Fruit fly (Drosophila melanogaster): ENCODE results near the gene CG1316.

CG1316 gene

DNA sequence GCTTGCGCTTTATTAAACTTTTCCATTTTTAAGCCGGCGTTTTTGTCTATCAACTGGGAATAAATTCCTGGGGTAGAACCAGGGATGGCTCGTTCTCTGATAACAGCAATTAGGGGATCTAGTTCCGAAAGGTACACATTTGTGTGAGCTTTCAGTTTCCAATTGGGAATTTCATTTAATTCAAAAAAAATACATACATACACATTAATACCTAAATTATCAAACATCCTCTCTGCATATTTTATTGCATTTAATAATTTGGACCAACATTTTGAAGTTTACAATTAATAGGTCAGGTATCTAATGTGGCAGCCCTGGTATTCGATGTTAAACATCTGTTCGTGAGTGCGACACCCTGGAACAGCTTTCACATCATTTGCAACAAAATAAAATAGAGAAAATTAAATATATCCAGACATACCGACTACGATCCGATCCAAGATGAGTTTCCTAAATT lies 24.5 kb upstream of the CG1316 start, which contains the start of the genes CG15011 and CG1309 (continued):
- TF ChIP-seq CG6854 (GFP tag; optimal IDR thresholded peaks at IDR 0.05) = no peak
- no peak for TF ChIP-seq MTF-1 (GFP tag; optimal IDR thresholded peaks at IDR 0.05; ENCODE audit: borderline replicate concordance)
- TF ChIP-seq CG9797 (GFP tag; optimal IDR thresholded peaks at IDR 0.05) = peak; percentile 32
- TF ChIP-seq wek (GFP tag; optimal IDR thresholded peaks at IDR 0.05) = no peak
- TF ChIP-seq CG1603 (tag; optimal IDR thresholded peaks at IDR 0.05) = peak; percentile 88
- TF ChIP-seq CG11723 (GFP tag; optimal IDR thresholded peaks at IDR 0.05) = peak; percentile 23
- peak; percentile 76 for TF ChIP-seq Ada2b (GFP tag; IDR thresholded peaks at IDR 0.05)
- peak; percentile 60 for TF ChIP-seq CG16815 (GFP tag; optimal IDR thresholded peaks at IDR 0.05)
- TF ChIP-seq slbo (GFP tag; IDR thresholded peaks at IDR 0.05) = peak; percentile 90
- TF ChIP-seq CG10979 (tag; optimal IDR thresholded peaks at IDR 0.05) = peak; percentile 81
- peak; percentile 55 for TF ChIP-seq Scr (GFP tag; IDR thresholded peaks at IDR 0.05; ENCODE audit: partially characterized antibody)
- peak; percentile 84 for TF ChIP-seq CG11504 (tag; optimal IDR thresholded peaks at IDR 0.05)
- peak; percentile 12 for TF ChIP-seq ac (GFP tag; optimal IDR thresholded peaks at IDR 0.05)
- TF ChIP-seq CG13123 (GFP tag; optimal IDR thresholded peaks at IDR 0.05) = peak; percentile 82
- peak; percentile 79 for TF ChIP-seq Nf-YC (tag; optimal IDR thresholded peaks at IDR 0.05)
- TF ChIP-seq CG6683 (GFP tag; optimal IDR thresholded peaks at IDR 0.05) = peak; percentile 49
- TF ChIP-seq ftz-f1 (GFP tag; optimal IDR thresholded peaks at IDR 0.05) = no peak
- peak; percentile 37 for TF ChIP-seq CG17802 (tag; optimal IDR thresholded peaks at IDR 0.05)
- TF ChIP-seq insv (GFP tag; optimal IDR thresholded peaks at IDR 0.05) = peak; percentile 21 to 84
- TF ChIP-seq CTCF (GFP tag; optimal IDR thresholded peaks at IDR 0.05) = no peak
- TF ChIP-seq CG4424 (GFP tag; optimal IDR thresholded peaks at IDR 0.05) = peak; percentile 86
- peak; percentile 26 for TF ChIP-seq CG15073 (GFP tag; optimal IDR thresholded peaks at IDR 0.05)
- peak; percentile 60 for TF ChIP-seq nom (GFP tag; optimal IDR thresholded peaks at IDR 0.05)
- TF ChIP-seq Fer2 (tag; optimal IDR thresholded peaks at IDR 0.05) = peak; percentile 78
- no peak for TF ChIP-seq pita (GFP tag; optimal IDR thresholded peaks at IDR 0.05)
- peak; percentile 67 for TF ChIP-seq CG12104 (GFP tag; optimal IDR thresholded peaks at IDR 0.05)
- TF ChIP-seq scrt (GFP tag; optimal IDR thresholded peaks at IDR 0.05) = peak; percentile 65
- TF ChIP-seq Nf-YA (GFP tag; IDR thresholded peaks at IDR 0.05) = no peak
- peak; percentile 72 to 87 for TF ChIP-seq crp (GFP tag; optimal IDR thresholded peaks at IDR 0.05)
- TF ChIP-seq rib (GFP tag; IDR thresholded peaks at IDR 0.05) = 0 out of 2 replicates have a peak, but pooled peaks have one; percentile 35
- peak; percentile 40 for TF ChIP-seq CG8281 (tag; optimal IDR thresholded peaks at IDR 0.05)
- TF ChIP-seq row (GFP tag; IDR thresholded peaks at IDR 0.05) = peak; percentile 98
- TF ChIP-seq CG14860 (GFP tag; IDR thresholded peaks at IDR 0.05; ENCODE audit: partially characterized antibody) = no peak
- no peak for TF ChIP-seq HLHmδ (GFP tag; optimal IDR thresholded peaks at IDR 0.05)
- TF ChIP-seq CG14667 (GFP tag; IDR thresholded peaks at IDR 0.05) = peak; percentile 64
- TF ChIP-seq luna (GFP tag; optimal IDR thresholded peaks at IDR 0.05) = peak; percentile 86
- peak; percentile 11; the same call in 1 of the 2 replicates for TF ChIP-seq amos (GFP tag; IDR thresholded peaks at IDR 0.05; ENCODE audit: partially characterized antibody)
- peak; percentile 90 for TF ChIP-seq CG17829 (tag; optimal IDR thresholded peaks at IDR 0.05)
- TF ChIP-seq CG2129 (GFP tag; IDR thresholded peaks at IDR 0.05; ENCODE audit: partially characterized antibody) = no peak
- peak; percentile 77 for TF ChIP-seq fd96Cb (tag; optimal IDR thresholded peaks at IDR 0.05)
- peak; percentile 53 for TF ChIP-seq odd (GFP tag; optimal IDR thresholded peaks at IDR 0.05)
- peak; percentile 80 for TF ChIP-seq Mes4 (GFP tag; optimal IDR thresholded peaks at IDR 0.05)
- TF ChIP-seq CG12155 (GFP tag; optimal IDR thresholded peaks at IDR 0.05) = peak; percentile 87
- peak; percentile 89 for TF ChIP-seq CG9817 (tag; optimal IDR thresholded peaks at IDR 0.05)
- TF ChIP-seq sisA (GFP tag; IDR thresholded peaks at IDR 0.05) = peak; percentile 84
- peak; percentile 82 for TF ChIP-seq tx (GFP tag; optimal IDR thresholded peaks at IDR 0.05)
- TF ChIP-seq gsb-n (tag; optimal IDR thresholded peaks at IDR 0.05) = peak; percentile 76
- TF ChIP-seq jigr1 (GFP tag; IDR thresholded peaks at IDR 0.05) = 0 out of 3 replicates have a peak, but pooled peaks have one; percentile 8
- TF ChIP-seq CG14965 (GFP tag; optimal IDR thresholded peaks at IDR 0.05; ENCODE audit: borderline replicate concordance) = no peak
